Fruit fly (Drosophila melanogaster) whole organism, embryonic: ENCODE results near the gene dpr14.

Source experiments
- ATbp ChIP-seq: fragments of 200-800 bp; sonication (Bioruptor generic); optimal IDR thresholded peaks from 2 replicates; lab custom pipeline; 2017; ENCODE audit warnings: missing biosample characterization, mild to moderate bottlenecking, missing genetic modification characterization, missing genetic modification reagents
- CG12659 ChIP-seq: fragments of 200-800 bp; sonication (Bioruptor generic); optimal IDR thresholded peaks from 3 replicates; lab custom pipeline; 2017; ENCODE audit warnings: mild to moderate bottlenecking, missing biosample characterization, missing genetic modification reagents, missing genetic modification characterization
- CG13123 ChIP-seq: fragments of 200-800 bp; sonication (Bioruptor generic); optimal IDR thresholded peaks from 2 replicates; lab custom pipeline; 2016; ENCODE audit warnings: missing biosample characterization, missing genetic modification characterization
- CG14014 ChIP-seq: fragments of 200-800 bp; sonication (Bioruptor generic); IDR thresholded peaks from 2 replicates; pipeline ENCODE4 v1.3.6; 2022; ENCODE audit warnings: missing biosample characterization, missing genetic modification characterization
- CG15011 ChIP-seq: fragments of 200-800 bp; sonication (Bioruptor generic); optimal IDR thresholded peaks from 3 replicates; lab custom pipeline; 2018; ENCODE audit warnings: missing biosample characterization, mild to moderate bottlenecking, missing genetic modification characterization
- CG1602 ChIP-seq: fragments of 200-800 bp; sonication (Bioruptor generic); optimal IDR thresholded peaks from 3 replicates; lab custom pipeline; 2016; ENCODE audit warnings: missing biosample characterization, missing genetic modification characterization
- CG1603 ChIP-seq: fragments of 200-800 bp; sonication (Bioruptor generic); optimal IDR thresholded peaks from 2 replicates; lab custom pipeline; 2019; ENCODE audit warnings: missing biosample characterization, mild to moderate bottlenecking, missing genetic modification characterization, moderate library complexity
- CG17328 ChIP-seq: fragments of 200-800 bp; sonication (Bioruptor generic); IDR thresholded peaks from 2 replicates; pipeline ENCODE4 v1.3.6; 2022; ENCODE audit warnings: missing biosample characterization, missing genetic modification characterization
- CG2120 ChIP-seq: fragments of 200-800 bp; sonication (Bioruptor generic); optimal IDR thresholded peaks from 3 replicates; lab custom pipeline; 2016; ENCODE audit warnings: missing biosample characterization, missing genetic modification characterization
- CG33557 ChIP-seq: fragments of 200-800 bp; sonication (Bioruptor generic); optimal IDR thresholded peaks from 2 replicates; lab custom pipeline; 2019; ENCODE audit warnings: missing biosample characterization, mild to moderate bottlenecking, missing genetic modification characterization, moderate library complexity
- CG3838 ChIP-seq: fragments of 200-800 bp; sonication (Bioruptor generic); optimal IDR thresholded peaks from 3 replicates; lab custom pipeline; 2016; ENCODE audit warnings: missing biosample characterization, missing genetic modification characterization
- CG3995 ChIP-seq: fragments of 200-800 bp; sonication (Bioruptor generic); optimal IDR thresholded peaks from 3 replicates; lab custom pipeline; 2016; ENCODE audit warnings: missing biosample characterization, missing genetic modification characterization
- CG4707 ChIP-seq: fragments of 200-800 bp; sonication (Bioruptor generic); optimal IDR thresholded peaks from 2 replicates; lab custom pipeline; 2018; ENCODE audit warnings: missing biosample characterization, mild to moderate bottlenecking, missing genetic modification characterization, moderate library complexity
- CG6272 ChIP-seq: fragments of 200-800 bp; sonication (Bioruptor generic); IDR thresholded peaks from 2 replicates; pipeline ENCODE4 v1.3.6; 2022; ENCODE audit warnings: missing biosample characterization, missing genetic modification characterization
- CG6791 ChIP-seq: fragments of 200-800 bp; sonication (Bioruptor generic); IDR thresholded peaks from 3 replicates; pipeline ENCODE4 v1.3.6; 2022; ENCODE audit warnings: missing biosample characterization, missing genetic modification characterization; ENCODE audit not compliant: partially characterized antibody
- CG7839 ChIP-seq: fragments of 200-800 bp; sonication (Bioruptor generic); optimal IDR thresholded peaks from 3 replicates; lab custom pipeline; 2018; ENCODE audit warnings: missing biosample characterization, mild to moderate bottlenecking, missing genetic modification characterization, moderate library complexity
- CG7928 ChIP-seq: fragments of 200-800 bp; sonication (Bioruptor generic); optimal IDR thresholded peaks from 2 replicates; lab custom pipeline; 2017; ENCODE audit warnings: missing biosample characterization, mild to moderate bottlenecking, missing genetic modification characterization
- CG8290 ChIP-seq, 3 experiments: fragments of 200-800 bp; sonication (Bioruptor generic); optimal IDR thresholded peaks; 2 replicates each; lab custom pipeline; 2016 to 2019; ENCODE audit warnings: missing biosample characterization in 3 of 3, missing genetic modification characterization in 3 of 3, mild to moderate bottlenecking in 2 of 3, moderate library complexity in 1 of 3
- CkIIα-i1 ChIP-seq: fragments of 200-800 bp; sonication (Bioruptor generic); IDR thresholded peaks from 2 replicates; pipeline ENCODE4 v1.3.6; 2022; ENCODE audit warnings: missing biosample characterization, missing genetic modification characterization
- Deaf1 ChIP-seq: fragments of 200-800 bp; optimal IDR thresholded peaks from 3 replicates; lab custom pipeline; 2019; ENCODE audit warnings: missing biosample characterization, mild to moderate bottlenecking, missing genetic modification characterization, moderate library complexity
- ERR ChIP-seq: fragments of 200-800 bp; sonication (Bioruptor generic); optimal IDR thresholded peaks from 2 replicates; lab custom pipeline; 2016; ENCODE audit warnings: missing biosample characterization, missing genetic modification characterization
- Gug ChIP-seq: fragments of 200-800 bp; sonication (Bioruptor generic); IDR thresholded peaks from 4 replicates; pipeline ENCODE4 v1.3.6; 2022; ENCODE audit warnings: missing biosample characterization, missing genetic modification characterization
- Kr ChIP-seq: fragments of 200-800 bp; sonication (Bioruptor generic); optimal IDR thresholded peaks from 2 replicates; lab custom pipeline; 2017; ENCODE audit warnings: missing biosample characterization, mild to moderate bottlenecking, missing genetic modification characterization
- MBD-R2 ChIP-seq: fragments of 200-800 bp; sonication (Bioruptor generic); IDR thresholded peaks from 2 replicates; pipeline ENCODE4 v1.3.6; 2022; ENCODE audit warnings: missing biosample characterization, missing genetic modification characterization
- Mes4 ChIP-seq: fragments of 200-800 bp; sonication (Bioruptor generic); optimal IDR thresholded peaks from 2 replicates; lab custom pipeline; 2016; ENCODE audit warnings: missing biosample characterization, missing genetic modification characterization
- NC2α ChIP-seq: fragments of 200-800 bp; sonication (Bioruptor generic); optimal IDR thresholded peaks from 2 replicates; lab custom pipeline; 2016; ENCODE audit warnings: missing biosample characterization, missing genetic modification characterization
- Oaz ChIP-seq: fragments of 200-800 bp; sonication (Bioruptor generic); IDR thresholded peaks from 2 replicates; pipeline ENCODE4 v1.3.6; 2022; ENCODE audit warnings: missing biosample characterization, missing genetic modification characterization
- Pdp1 ChIP-seq, 2 experiments: fragments of 200-800 bp; sonication (Bioruptor generic); optimal IDR thresholded peaks; 3 replicates each; lab custom pipeline; 2016; ENCODE audit warnings: missing biosample characterization in 2 of 2, missing genetic modification characterization in 2 of 2, mild to moderate bottlenecking in 1 of 2, moderate library complexity in 1 of 2
- Ravus ChIP-seq: fragments of 200-800 bp; sonication (Bioruptor generic); IDR thresholded peaks from 2 replicates; pipeline ENCODE4 v1.3.6; 2022; ENCODE audit warnings: missing biosample characterization, missing genetic modification characterization
- cwo ChIP-seq: fragments of 200-800 bp; sonication (Bioruptor generic); optimal IDR thresholded peaks from 3 replicates; lab custom pipeline; 2017; ENCODE audit warnings: missing biosample characterization, missing genetic modification characterization, mild to moderate bottlenecking, moderate library complexity, missing genetic modification reagents
- en ChIP-seq: fragments of 200-800 bp; sonication (Bioruptor generic); optimal IDR thresholded peaks from 2 replicates; lab custom pipeline; 2016; ENCODE audit warnings: missing biosample characterization, missing genetic modification characterization
- ewg ChIP-seq: fragments of 200-800 bp; sonication (Bioruptor generic); optimal IDR thresholded peaks from 3 replicates; lab custom pipeline; 2017; ENCODE audit warnings: mild to moderate bottlenecking, missing biosample characterization, missing genetic modification reagents, missing genetic modification characterization
- fd102C ChIP-seq: fragments of 200-800 bp; sonication (Bioruptor generic); optimal IDR thresholded peaks from 2 replicates; lab custom pipeline; 2018; ENCODE audit warnings: missing biosample characterization, mild to moderate bottlenecking, missing genetic modification characterization, moderate library complexity
- jigr1 ChIP-seq: fragments of 200-800 bp; sonication (Bioruptor generic); IDR thresholded peaks from 3 replicates; pipeline ENCODE4 v1.3.6; 2022; ENCODE audit warnings: missing biosample characterization, missing genetic modification characterization
- jumu ChIP-seq: fragments of 200-800 bp; sonication (Bioruptor generic); optimal IDR thresholded peaks from 3 replicates; lab custom pipeline; 2016; ENCODE audit warnings: missing biosample characterization, missing genetic modification characterization
- lab ChIP-seq: fragments of 200-800 bp; sonication (Bioruptor generic); optimal IDR thresholded peaks from 3 replicates; lab custom pipeline; 2017; ENCODE audit warnings: missing biosample characterization, missing genetic modification characterization, mild to moderate bottlenecking, moderate library complexity, missing genetic modification reagents
- luna ChIP-seq: fragments of 200-800 bp; sonication (Bioruptor generic); optimal IDR thresholded peaks from 2 replicates; lab custom pipeline; 2016; ENCODE audit warnings: missing biosample characterization, missing genetic modification characterization
- nerfin-2 ChIP-seq: fragments of 200-800 bp; sonication (Bioruptor generic); IDR thresholded peaks from 2 replicates; pipeline ENCODE4 v1.3.6; 2022; ENCODE audit warnings: missing biosample characterization, missing genetic modification characterization; ENCODE audit not compliant: partially characterized antibody
- pb ChIP-seq: fragments of 200-800 bp; sonication (Bioruptor generic); optimal IDR thresholded peaks from 3 replicates; lab custom pipeline; 2016; ENCODE audit warnings: missing biosample characterization, missing genetic modification characterization
- pho ChIP-seq: fragments of 200-800 bp; sonication (Bioruptor generic); optimal IDR thresholded peaks from 2 replicates; lab custom pipeline; 2016; ENCODE audit warnings: missing biosample characterization, missing genetic modification characterization
- pum ChIP-seq: fragments of 200-800 bp; sonication (Bioruptor generic); optimal IDR thresholded peaks from 2 replicates; lab custom pipeline; 2016; ENCODE audit warnings: missing biosample characterization, missing genetic modification characterization
- salm ChIP-seq: fragments of 200-800 bp; sonication (Bioruptor generic); optimal IDR thresholded peaks from 2 replicates; lab custom pipeline; 2018; ENCODE audit warnings: missing biosample characterization, mild to moderate bottlenecking, missing genetic modification characterization
- sqz ChIP-seq: fragments of 200-800 bp; sonication (Bioruptor generic); optimal IDR thresholded peaks from 3 replicates; lab custom pipeline; 2018; ENCODE audit warnings: missing biosample characterization, mild to moderate bottlenecking, missing genetic modification characterization
- sr ChIP-seq: fragments of 200-800 bp; sonication (Bioruptor generic); IDR thresholded peaks from 3 replicates; pipeline ENCODE4 v1.3.6; 2022; ENCODE audit warnings: missing biosample characterization, missing genetic modification characterization
- stc ChIP-seq: fragments of 200-800 bp; sonication (Bioruptor generic); IDR thresholded peaks from 2 replicates; pipeline ENCODE4 v1.3.6; 2022; ENCODE audit warnings: missing biosample characterization, missing genetic modification characterization
- tap ChIP-seq: fragments of 200-800 bp; optimal IDR thresholded peaks from 3 replicates; lab custom pipeline; 2019; ENCODE audit warnings: missing biosample characterization, mild to moderate bottlenecking, missing genetic modification characterization, moderate library complexity
- trem ChIP-seq: fragments of 200-800 bp; optimal IDR thresholded peaks from 3 replicates; lab custom pipeline; 2019; ENCODE audit warnings: missing biosample characterization, mild to moderate bottlenecking, missing genetic modification characterization, moderate library complexity
- ttk ChIP-seq: fragments of 200-800 bp; sonication (Bioruptor generic); IDR thresholded peaks from 2 replicates; pipeline ENCODE4 v2.1.2; 2022; ENCODE audit warnings: missing biosample characterization, missing genetic modification characterization

Gene dpr14

DNA sequence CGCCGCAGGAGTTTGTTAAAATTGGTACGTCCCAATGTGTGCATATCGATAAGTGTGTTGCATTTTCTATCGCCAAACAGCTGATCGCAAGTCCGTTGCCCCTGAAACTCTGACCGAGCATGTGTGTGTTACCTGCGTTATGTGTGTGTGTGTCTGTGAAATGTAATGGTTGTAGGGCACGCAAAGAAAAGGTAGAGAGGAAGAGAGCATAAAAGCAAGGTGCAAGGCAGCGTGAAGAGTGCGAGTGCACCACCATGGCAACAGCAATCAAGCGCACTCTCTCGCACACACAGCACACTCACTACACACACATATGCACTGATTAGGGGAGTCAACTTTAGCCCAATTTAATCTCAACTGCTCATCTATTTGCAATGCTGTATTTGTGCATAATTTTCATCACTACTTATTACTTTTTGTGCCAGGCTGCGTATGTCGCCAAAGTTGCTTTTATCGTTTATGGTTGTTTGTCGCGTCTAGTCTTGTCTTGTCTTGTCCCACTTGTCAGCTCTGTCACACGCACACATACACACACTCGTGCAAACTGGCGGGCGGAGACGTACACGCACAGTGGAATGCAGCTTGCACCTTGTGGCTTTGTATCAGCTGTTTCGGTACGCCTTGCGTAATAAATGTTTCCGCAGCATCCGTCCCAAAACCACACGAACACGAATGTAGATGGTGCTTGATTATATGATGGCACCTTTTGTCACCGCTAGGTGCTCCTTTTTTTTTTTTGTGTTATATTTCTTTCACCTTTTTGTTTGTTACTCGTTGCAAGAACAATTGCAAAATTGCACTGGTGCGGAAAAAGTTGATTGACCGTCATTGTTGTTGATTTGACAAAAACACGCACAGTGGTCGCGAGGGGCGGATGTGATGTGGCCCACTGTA, 29.7 kb upstream of the dpr14 start (continued):
- TF ChIP-seq CG3838 (GFP tag; lab: Kevin White, UChicago) (peak; percentile 34), jigr1 (GFP tag; lab: Robert Waterston, UW) (peak; percentile 69; the same call in 2 of the 3 replicates), cwo (GFP tag; lab: Kevin White, UChicago) (peak; percentile 58), CG33557 (GFP tag; lab: Kevin White, UChicago) (peak; percentile 84), Ravus (GFP tag; lab: Robert Waterston, UW) (no peak), CG15011 (peak; percentile 47), CG2120 (GFP tag; lab: Kevin White, UChicago) (peak; percentile 55), sqz (GFP tag; lab: Kevin White, UChicago) (peak; percentile 82), ewg (GFP tag; lab: Kevin White, UChicago) (peak; percentile 80), CG6272 (GFP tag; lab: Robert Waterston, UW) (peak; percentile 47; the same call in 1 of the 2 replicates), Mes4 (GFP tag; lab: Kevin White, UChicago) (peak; percentile 87), pb (GFP tag; lab: Kevin White, UChicago) (peak; percentile 86), CG7928 (GFP tag; lab: Kevin White, UChicago) (no peak), Deaf1 (peak; percentile 27), trem (tag; lab: Kevin White, UChicago) (peak; percentile 58), CG13123 (peak; percentile 23), Pdp1 (GFP tag; optimal IDR thresholded peaks at IDR 0.05; lab: Kevin White, UChicago) (peak; percentile 81 to 92), CG17328 (peak; percentile 68), CG3995 (GFP tag; lab: Kevin White, UChicago) (no peak), CG1603 (tag; lab: Kevin White, UChicago) (peak; percentile 18), CG14014 (GFP tag; lab: Robert Waterston, UW) (peak; percentile 52; the same call in 1 of the 2 replicates), CkIIα-i1 (GFP tag; lab: Robert Waterston, UW) (no peak), ATbp (GFP tag; lab: Kevin White, UChicago) (peak; percentile 88), salm (tag; lab: Kevin White, UChicago) (peak; percentile 45), pum (GFP tag; lab: Kevin White, UChicago) (peak; percentile 86), NC2α (GFP tag; lab: Kevin White, UChicago) (peak; percentile 78), CG1602 (GFP tag; lab: Kevin White, UChicago) (peak; percentile 73), Gug (GFP tag; lab: Robert Waterston, UW) (peak; percentile 82), Kr (GFP tag; lab: Kevin White, UChicago) (no peak), luna (GFP tag; lab: Kevin White, UChicago) (no peak), tap (tag; lab: Kevin White, UChicago) (peak; percentile 52), ttk (GFP tag; lab: Robert Waterston, UW) (peak; percentile 80), CG4707 (GFP tag; lab: Kevin White, UChicago) (peak; percentile 98), jumu (GFP tag; lab: Kevin White, UChicago) (peak; percentile 89), nerfin-2 (GFP tag; lab: Robert Waterston, UW) (no peak), sr (GFP tag; lab: Robert Waterston, UW) (no peak), CG8290 (GFP tag; optimal IDR thresholded peaks at IDR 0.05; lab: Kevin White, UChicago) (peak; percentile 51), CG8290 (tag; optimal IDR thresholded peaks at IDR 0.05; lab: Kevin White, UChicago) (peak in 1 of 2 experiments; percentile 59), lab (GFP tag; lab: Kevin White, UChicago) (peak; percentile 65), CG12659 (GFP tag; lab: Kevin White, UChicago) (peak; percentile 79), pho (GFP tag; lab: Kevin White, UChicago) (peak; percentile 64), MBD-R2 (GFP tag; lab: Robert Waterston, UW) (no peak), fd102C (peak; percentile 24), CG6791 (GFP tag; lab: Robert Waterston, UW) (no peak), CG7839 (tag; lab: Kevin White, UChicago) (peak; percentile 87), ERR (GFP tag; lab: Kevin White, UChicago) (peak; percentile 25), Oaz (0 out of 2 replicates have a peak, but pooled peaks have one; percentile 27), en (GFP tag; lab: Kevin White, UChicago) (peak; percentile 79), stc (GFP tag; lab: Robert Waterston, UW) (peak; percentile 60)
